Worm (Caenorhabditis elegans) whole organism, L2 larva: ENCODE results near the gene ZK185.2.
A peak's percentile ranks its signal among the peaks of the same experiment; 100 is the strongest.

Experiments
- C34F6.9 ChIP-seq: fragments of 150-350 bp; optimal IDR thresholded peaks from 2 replicates; lab custom pipeline; 2014; ENCODE audit warnings: missing biosample characterization, missing genetic modification characterization
- F13H6.1 ChIP-seq: sonication (generic microtip); optimal IDR thresholded peaks from 2 replicates; lab custom pipeline; 2016; ENCODE audit warnings: missing genetic modification characterization, missing compliant biosample characterization
- R02D3.7 ChIP-seq: fragments of 150-350 bp; optimal IDR thresholded peaks from 2 replicates; lab custom pipeline; 2014; ENCODE audit warnings: missing biosample characterization, missing genetic modification characterization
- Y55F3AM.14 ChIP-seq: fragments of 200-800 bp; sonication (Bioruptor generic); optimal IDR thresholded peaks from 2 replicates; lab custom pipeline; 2018; ENCODE audit warnings: mild to moderate bottlenecking, missing genetic modification characterization, missing compliant biosample characterization
- ZK546.5 ChIP-seq: sonication (generic microtip); optimal IDR thresholded peaks from 2 replicates; lab custom pipeline; 2017; ENCODE audit warnings: missing biosample characterization, missing genetic modification characterization
- alr-1 ChIP-seq: fragments of 150-350 bp; optimal IDR thresholded peaks from 2 replicates; lab custom pipeline; 2014; ENCODE audit warnings: missing biosample characterization, missing genetic modification characterization
- aly-2 ChIP-seq: fragments of 150-350 bp; optimal IDR thresholded peaks from 2 replicates; lab custom pipeline; 2014; ENCODE audit warnings: missing biosample characterization, missing genetic modification characterization
- ama-1 ChIP-seq: fragments of 150-350 bp; optimal IDR thresholded peaks from 2 replicates; lab custom pipeline; 2018; ENCODE audit warnings: inconsistent platforms
- blmp-1 ChIP-seq: sonication (generic microtip); optimal IDR thresholded peaks from 2 replicates; lab custom pipeline; 2017; ENCODE audit warnings: missing genetic modification characterization, mild to moderate bottlenecking, missing compliant biosample characterization, antibody characterized with exemption, moderate library complexity; ENCODE audit not compliant: insufficient read depth
- ceh-16 ChIP-seq: fragments of 150-350 bp; optimal IDR thresholded peaks from 2 replicates; lab custom pipeline; 2014; ENCODE audit warnings: missing biosample characterization, missing genetic modification characterization
- ceh-82 ChIP-seq: fragments of 150-350 bp; optimal IDR thresholded peaks from 2 replicates; lab custom pipeline; 2014; ENCODE audit warnings: missing biosample characterization, missing genetic modification characterization
- crh-2 ChIP-seq: sonication (generic microtip); optimal IDR thresholded peaks from 2 replicates; lab custom pipeline; 2017; ENCODE audit warnings: missing biosample characterization, missing genetic modification characterization
- dmd-4 ChIP-seq: sonication (generic microtip); optimal IDR thresholded peaks from 2 replicates; lab custom pipeline; 2017; ENCODE audit warnings: missing biosample characterization, missing genetic modification characterization
- egl-27 ChIP-seq: sonication (generic microtip); optimal IDR thresholded peaks from 3 replicates; lab custom pipeline; 2017; ENCODE audit warnings: missing biosample characterization, missing genetic modification reagents, missing genetic modification characterization
- elt-1 ChIP-seq: fragments of 150-350 bp; optimal IDR thresholded peaks from 2 replicates; lab custom pipeline; 2014; ENCODE audit warnings: missing biosample characterization, missing genetic modification characterization
- elt-3 ChIP-seq: sonication (generic microtip); optimal IDR thresholded peaks from 2 replicates; lab custom pipeline; 2017; ENCODE audit warnings: missing biosample characterization, missing genetic modification characterization
- fos-1 ChIP-seq: fragments of 150-350 bp; optimal IDR thresholded peaks from 2 replicates; lab custom pipeline; 2014; ENCODE audit warnings: missing biosample characterization, missing genetic modification characterization
- gmeb-1 ChIP-seq: fragments of 150-350 bp; optimal IDR thresholded peaks from 2 replicates; lab custom pipeline; 2014; ENCODE audit warnings: missing biosample characterization, missing genetic modification characterization
- lin-11 ChIP-seq: fragments of 150-350 bp; sonication (generic microtip); optimal IDR thresholded peaks from 2 replicates; lab custom pipeline; 2014; ENCODE audit warnings: missing biosample characterization, missing genetic modification characterization, inconsistent platforms, mixed read lengths
- lin-13 ChIP-seq: fragments of 150-350 bp; optimal IDR thresholded peaks from 2 replicates; lab custom pipeline; 2014; ENCODE audit warnings: missing biosample characterization, missing genetic modification reagents, missing genetic modification characterization
- lin-39 ChIP-seq: fragments of 150-350 bp; optimal IDR thresholded peaks from 2 replicates; lab custom pipeline; 2014; ENCODE audit warnings: missing biosample characterization, missing genetic modification reagents, missing genetic modification characterization
- lsy-2 ChIP-seq, 2 experiments: fragments of 150-350 bp in 1 of 2; sonication (generic microtip) in 1 of 2; optimal IDR thresholded peaks; 2 replicates each; lab custom pipeline; 2014 to 2017; ENCODE audit warnings: missing biosample characterization in 2 of 2, missing genetic modification characterization in 2 of 2
- mab-5 ChIP-seq: fragments of 150-350 bp; optimal IDR thresholded peaks from 2 replicates; lab custom pipeline; 2014; ENCODE audit warnings: missing biosample characterization, missing genetic modification characterization
- mbf-1 ChIP-seq: sonication (generic microtip); optimal IDR thresholded peaks from 2 replicates; lab custom pipeline; 2017; ENCODE audit warnings: missing biosample characterization, missing genetic modification characterization
- mdl-1 ChIP-seq, 2 experiments: fragments of 150-350 bp in 1 of 2; sonication (generic microtip) in 1 of 2; optimal IDR thresholded peaks; 2 replicates each; lab custom pipeline; 2017; ENCODE audit warnings: missing biosample characterization in 2 of 2, missing genetic modification characterization in 2 of 2
- nhr-10 ChIP-seq: sonication (generic microtip); optimal IDR thresholded peaks from 2 replicates; lab custom pipeline; 2017; ENCODE audit warnings: missing biosample characterization, missing genetic modification characterization
- nhr-11 ChIP-seq: fragments of 150-350 bp; optimal IDR thresholded peaks from 2 replicates; lab custom pipeline; 2014; ENCODE audit warnings: missing biosample characterization, missing genetic modification characterization
- nhr-12 ChIP-seq: fragments of 150-350 bp; optimal IDR thresholded peaks from 2 replicates; lab custom pipeline; 2014; ENCODE audit warnings: missing biosample characterization, missing genetic modification characterization
- nhr-129 ChIP-seq: fragments of 150-350 bp; optimal IDR thresholded peaks from 2 replicates; lab custom pipeline; 2014; ENCODE audit warnings: missing biosample characterization, missing genetic modification characterization
- nhr-21 ChIP-seq: fragments of 150-350 bp; optimal IDR thresholded peaks from 2 replicates; lab custom pipeline; 2014; ENCODE audit warnings: missing biosample characterization, missing genetic modification characterization
- nhr-23 ChIP-seq: fragments of 150-350 bp; optimal IDR thresholded peaks from 2 replicates; lab custom pipeline; 2014; ENCODE audit warnings: missing biosample characterization, missing genetic modification reagents, missing genetic modification characterization
- nhr-237 ChIP-seq: fragments of 150-350 bp; optimal IDR thresholded peaks from 2 replicates; lab custom pipeline; 2014; ENCODE audit warnings: missing biosample characterization, missing genetic modification characterization
- nhr-25 ChIP-seq: fragments of 150-350 bp; sonication (generic microtip); optimal IDR thresholded peaks from 3 replicates; lab custom pipeline; 2014; ENCODE audit warnings: missing biosample characterization, missing genetic modification characterization
- nhr-6 ChIP-seq: fragments of 150-350 bp; optimal IDR thresholded peaks from 2 replicates; lab custom pipeline; 2014; ENCODE audit warnings: missing biosample characterization, missing genetic modification characterization
- nhr-77 ChIP-seq: fragments of 150-350 bp; optimal IDR thresholded peaks from 2 replicates; lab custom pipeline; 2014; ENCODE audit warnings: missing biosample characterization, missing genetic modification characterization
- peb-1 ChIP-seq: fragments of 150-350 bp; optimal IDR thresholded peaks from 2 replicates; lab custom pipeline; 2014; ENCODE audit warnings: missing biosample characterization, missing genetic modification characterization
- sem-4 ChIP-seq: fragments of 150-350 bp; optimal IDR thresholded peaks from 2 replicates; lab custom pipeline; 2014; ENCODE audit warnings: missing biosample characterization, missing genetic modification reagents, missing genetic modification characterization
- skn-1 ChIP-seq: sonication (generic microtip); optimal IDR thresholded peaks from 2 replicates; lab custom pipeline; 2017; ENCODE audit warnings: missing biosample characterization, missing genetic modification characterization
- sma-3 ChIP-seq: sonication (generic microtip); optimal IDR thresholded peaks from 2 replicates; lab custom pipeline; 2016; ENCODE audit warnings: missing genetic modification reagents, missing genetic modification characterization, missing compliant biosample characterization
- sma-9 ChIP-seq, 2 experiments: fragments of 150-350 bp in 1 of 2; sonication (generic microtip) in 1 of 2; optimal IDR thresholded peaks; 2 replicates each; lab custom pipeline; 2014 to 2016; ENCODE audit warnings: missing genetic modification characterization in 2 of 2, mild to moderate bottlenecking in 1 of 2, missing biosample characterization in 1 of 2, missing compliant biosample characterization in 1 of 2, missing genetic modification reagents in 1 of 2, moderate library complexity in 1 of 2
- snpc-4 ChIP-seq: fragments of 150-350 bp; optimal IDR thresholded peaks from 2 replicates; lab custom pipeline; 2014; ENCODE audit warnings: missing biosample characterization, missing genetic modification characterization
- unc-39 ChIP-seq: fragments of 150-350 bp; optimal IDR thresholded peaks from 2 replicates; lab custom pipeline; 2014; ENCODE audit warnings: missing biosample characterization, missing genetic modification characterization
- unc-55 ChIP-seq: fragments of 150-350 bp; sonication (generic microtip); optimal IDR thresholded peaks from 3 replicates; lab custom pipeline; 2014; ENCODE audit warnings: missing biosample characterization, missing genetic modification reagents, missing genetic modification characterization
- unc-62 ChIP-seq: fragments of 150-350 bp; optimal IDR thresholded peaks from 2 replicates; lab custom pipeline; 2014; ENCODE audit warnings: missing biosample characterization, missing genetic modification reagents, missing genetic modification characterization
- zag-1 ChIP-seq: fragments of 150-350 bp; optimal IDR thresholded peaks from 2 replicates; lab custom pipeline; 2014; ENCODE audit warnings: missing biosample characterization, missing genetic modification characterization
- ztf-1 ChIP-seq: fragments of 200-800 bp; sonication (Bioruptor generic); conservative IDR thresholded peaks from 2 replicates; pipeline ENCODE4 v1.3.6; 2022; ENCODE audit warnings: missing genetic modification characterization, missing compliant biosample characterization
- ztf-11 ChIP-seq: sonication (generic microtip); optimal IDR thresholded peaks from 2 replicates; lab custom pipeline; 2017; ENCODE audit warnings: missing biosample characterization, missing genetic modification characterization
- ztf-4 ChIP-seq: fragments of 150-350 bp; optimal IDR thresholded peaks from 2 replicates; lab custom pipeline; 2014; ENCODE audit warnings: missing biosample characterization, missing genetic modification characterization

Gene ZK185.2

DNA sequence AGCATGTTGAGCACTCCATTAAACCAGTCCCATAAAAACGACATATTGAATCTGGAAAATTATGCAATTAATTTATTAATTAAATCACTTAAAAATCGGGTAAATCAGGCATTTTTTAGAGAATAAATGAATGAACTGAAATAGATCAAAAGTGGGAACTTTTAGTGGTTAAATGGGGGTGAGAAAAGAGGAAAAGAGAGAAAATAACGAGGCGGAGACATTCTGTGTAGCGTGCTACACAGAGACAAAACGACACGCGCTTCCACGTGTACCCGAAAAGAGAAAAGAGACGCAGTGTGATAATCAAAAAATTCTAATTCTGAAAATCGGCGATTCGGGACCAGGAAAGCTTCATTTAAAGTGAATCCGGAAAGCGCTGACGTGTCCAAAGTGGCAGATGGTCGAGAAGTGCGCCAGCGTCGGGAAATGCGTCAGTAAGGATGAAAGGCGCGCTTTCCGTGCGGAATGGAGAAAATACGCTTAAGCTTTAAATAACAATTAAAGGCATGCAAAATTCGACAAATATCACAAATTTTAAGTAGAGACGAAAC, 23.0 kb upstream of the ZK185.2 start, which contains the start of gene sar-1:
Gene sar-1, minus strand, starts transcription at position 51 of the 551 bp plus-strand sequence.
- TF ChIP-seq snpc-4 (tag; lab: Kevin White, UChicago) (no peak), nhr-129 (tag; lab: Kevin White, UChicago) (peak; percentile 65), alr-1 (tag; lab: Kevin White, UChicago) (no peak), lin-11 (tag; lab: Kevin White, UChicago) (peak; percentile 72), nhr-11 (tag; lab: Kevin White, UChicago) (no peak), ama-1 (lab: Kevin White, UChicago) (no peak), mdl-1 (tag; optimal IDR thresholded peaks at IDR 0.05; lab: Kevin White, UChicago) (peak in 1 of 2 experiments; percentile 60), nhr-237 (tag; lab: Kevin White, UChicago) (no peak), lin-39 (tag; lab: Kevin White, UChicago) (no peak), zag-1 (tag; lab: Kevin White, UChicago) (peak; percentile 26), nhr-23 (no peak), skn-1 (tag; lab: Kevin White, UChicago) (no peak), aly-2 (tag; lab: Kevin White, UChicago) (no peak), lsy-2 (tag; optimal IDR thresholded peaks at IDR 0.05; lab: Kevin White, UChicago) (peak; percentile 88 to 93), elt-1 (tag; lab: Kevin White, UChicago) (no peak), unc-62 (GFP tag; lab: Kevin White, UChicago) (no peak), ztf-1 (no peak), ZK546.5 (no peak), nhr-12 (tag; lab: Kevin White, UChicago) (no peak), nhr-6 (peak; percentile 31), nhr-77 (tag; lab: Kevin White, UChicago) (no peak), dmd-4 (no peak), sma-3 (GFP tag; lab: Kevin White, UChicago) (peak; percentile 69), Y55F3AM.14 (GFP tag; lab: Kevin White, UChicago) (no peak), elt-3 (tag; lab: Kevin White, UChicago) (no peak), nhr-21 (tag; lab: Kevin White, UChicago) (peak; percentile 82), R02D3.7 (peak; percentile 32), unc-55 (GFP tag; lab: Kevin White, UChicago) (peak; percentile 84), crh-2 (peak; percentile 94), peb-1 (tag; lab: Kevin White, UChicago) (no peak), mbf-1 (tag; lab: Kevin White, UChicago) (no peak), ceh-82 (tag; lab: Kevin White, UChicago) (no peak), lin-13 (GFP tag; lab: Kevin White, UChicago) (no peak), sem-4 (tag; lab: Kevin White, UChicago) (peak; percentile 6), ztf-11 (no peak), ztf-4 (peak; percentile 25), unc-39 (no peak), C34F6.9 (tag; lab: Kevin White, UChicago) (peak; percentile 89), sma-9 (GFP tag; optimal IDR thresholded peaks at IDR 0.05; lab: Kevin White, UChicago) (peak; percentile 82), sma-9 (tag; optimal IDR thresholded peaks at IDR 0.05; lab: Kevin White, UChicago) (no peak), ceh-16 (no peak), egl-27 (tag; lab: Kevin White, UChicago) (peak; percentile 55), F13H6.1 (peak; percentile 80), blmp-1 (tag; lab: Kevin White, UChicago) (no peak), nhr-10 (tag; lab: Kevin White, UChicago) (peak; percentile 49), fos-1 (peak; percentile 55), mab-5 (tag; lab: Kevin White, UChicago) (peak; percentile 63), nhr-25 (peak; percentile 73), gmeb-1 (peak; percentile 82)
